Fruit fly (Drosophila melanogaster) S2 (cell line): Measurements from ENCODE around the gene CG13842.

Experiments used
- CG8478 ChIP-seq: fragments of >200 bp; optimal IDR thresholded peaks from 2 replicates; lab custom pipeline; 2018
- CTCF ChIP-seq, 2 experiments: fragments of >200 bp; optimal IDR thresholded peaks; 2 replicates each; lab custom pipeline; 2018

dm6 chr3R:22673528-22673959 is 33.5 kb downstream of the CG13842 start:
- TF ChIP-seq CG8478 (lab: Kevin White, UChicago) (no peak), CTCF (optimal IDR thresholded peaks at IDR 0.05; lab: Kevin White, UChicago) (no peak)
